Worm (Caenorhabditis elegans) whole organism, L4 larva: ENCODE measurements around the gene ZK546.4.

Experiments used
- T26A8.4 ChIP-seq: fragments of 200-800 bp; sonication (Bioruptor generic); IDR thresholded peaks from 2 replicates; pipeline ENCODE4 v1.3.6; 2022; ENCODE audit warnings: missing genetic modification characterization, missing compliant biosample characterization
- aly-2 ChIP-seq: sonication (generic microtip); optimal IDR thresholded peaks from 2 replicates; lab custom pipeline; 2018; ENCODE audit warnings: missing biosample characterization, missing genetic modification characterization
- ama-1 ChIP-seq: fragments of 150-350 bp; optimal IDR thresholded peaks from 2 replicates; lab custom pipeline; 2014; ENCODE audit warnings: inconsistent platforms, mixed read lengths
- lsy-2 ChIP-seq, 2 experiments: fragments of 150-350 bp in 1 of 2; sonication (generic microtip) in 1 of 2; optimal IDR thresholded peaks; 2 replicates each; lab custom pipeline; 2014 to 2017; ENCODE audit warnings: missing biosample characterization in 2 of 2, missing genetic modification characterization in 2 of 2
- saeg-2 ChIP-seq: fragments of 200-800 bp; sonication (Bioruptor generic); IDR thresholded peaks from 2 replicates; pipeline ENCODE4 v1.3.6; 2022; ENCODE audit warnings: missing genetic modification reagents, missing genetic modification characterization, missing compliant biosample characterization
- set-16 ChIP-seq: fragments of 200-800 bp; sonication (Bioruptor generic); IDR thresholded peaks from 2 replicates; pipeline ENCODE4 v1.3.6; 2022; ENCODE audit warnings: missing genetic modification reagents, missing genetic modification characterization, missing compliant biosample characterization
- unc-39 ChIP-seq: sonication (generic microtip); optimal IDR thresholded peaks from 2 replicates; lab custom pipeline; 2017; ENCODE audit warnings: missing biosample characterization, missing genetic modification characterization
- zag-1 ChIP-seq: fragments of 150-350 bp; optimal IDR thresholded peaks from 2 replicates; lab custom pipeline; 2014; ENCODE audit warnings: missing biosample characterization, missing genetic modification characterization
- zip-11 ChIP-seq: fragments of 200-800 bp; sonication (Bioruptor generic); IDR thresholded peaks from 2 replicates; pipeline ENCODE4 v1.3.6; 2022; ENCODE audit warnings: missing genetic modification characterization, missing compliant biosample characterization
- ztf-11 ChIP-seq: fragments of 150-350 bp; optimal IDR thresholded peaks from 2 replicates; lab custom pipeline; 2014; ENCODE audit warnings: missing biosample characterization, missing genetic modification characterization

DNA sequence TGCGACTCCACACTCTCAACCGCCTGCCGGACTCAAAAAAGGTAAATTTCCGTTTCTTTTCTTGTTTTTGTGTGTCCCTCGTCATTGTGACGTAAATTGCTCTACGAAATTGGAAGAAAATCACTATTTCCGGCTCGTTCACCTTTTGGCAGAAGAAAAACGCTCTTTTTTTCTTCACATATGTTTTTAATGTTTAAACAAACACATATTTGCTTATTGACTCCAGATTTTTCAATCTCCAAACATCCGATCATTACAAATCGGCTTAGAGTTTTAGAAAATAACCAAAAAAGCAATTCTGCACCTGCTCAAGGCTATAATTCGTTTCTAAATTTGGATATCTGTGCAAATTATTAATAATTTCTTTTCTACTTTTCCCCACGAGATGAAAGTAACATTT, 32.0 kb upstream of the ZK546.4 start:
- TF ChIP-seq set-16 (GFP tag; lab: Robert Waterston, UW) (no peak), aly-2 (tag; lab: Kevin White, UChicago) (no peak), lsy-2 (tag; optimal IDR thresholded peaks at IDR 0.05; lab: Kevin White, UChicago) (no peak), T26A8.4 (GFP tag; lab: Robert Waterston, UW) (no peak), ama-1 (no peak), saeg-2 (no peak), unc-39 (no peak), ztf-11 (tag; lab: Kevin White, UChicago) (no peak), zip-11 (GFP tag; lab: Robert Waterston, UW) (no peak), zag-1 (no peak)
